Fruit fly (Drosophila melanogaster) whole organism, embryonic: ENCODE results near the gene CG17646.
A peak's percentile ranks its signal among the peaks of the same experiment; 100 is the strongest.

ENCODE experiments used
- Awh ChIP-seq: fragments of 200-800 bp; sonication (Bioruptor generic); IDR thresholded peaks from 2 replicates; pipeline ENCODE4, ENCODE4 v1.3.6; 2022; ENCODE audit warnings: missing biosample characterization, missing genetic modification characterization
- BEAF-32 ChIP-seq: fragments of 200-800 bp; sonication (Bioruptor generic); optimal IDR thresholded peaks from 3 replicates; lab custom pipeline; 2017; ENCODE audit warnings: missing biosample characterization, missing genetic modification characterization, mild to moderate bottlenecking, moderate library complexity, missing genetic modification reagents
- CG10267 ChIP-seq: fragments of 200-800 bp; sonication (Bioruptor generic); optimal IDR thresholded peaks from 2 replicates; lab custom pipeline; 2018; ENCODE audit warnings: missing biosample characterization, mild to moderate bottlenecking, missing genetic modification characterization, moderate library complexity
- CG10431 ChIP-seq: fragments of 200-800 bp; sonication (Bioruptor generic); optimal IDR thresholded peaks from 3 replicates; lab custom pipeline; 2018; ENCODE audit warnings: missing biosample characterization, mild to moderate bottlenecking, missing genetic modification characterization
- CG10543 ChIP-seq: fragments of 200-800 bp; sonication (Bioruptor generic); optimal IDR thresholded peaks from 3 replicates; lab custom pipeline; 2017; ENCODE audit warnings: missing biosample characterization, mild to moderate bottlenecking, missing genetic modification characterization, moderate library complexity
- CG10565 ChIP-seq: fragments of 200-800 bp; sonication (Bioruptor generic); optimal IDR thresholded peaks from 3 replicates; lab custom pipeline; 2016; ENCODE audit warnings: missing biosample characterization, mild to moderate bottlenecking, missing genetic modification characterization
- CG11504 ChIP-seq: fragments of 200-800 bp; sonication (Bioruptor generic); optimal IDR thresholded peaks from 3 replicates; lab custom pipeline; 2019; ENCODE audit warnings: missing biosample characterization, mild to moderate bottlenecking, missing genetic modification characterization, moderate library complexity
- CG11695 ChIP-seq: fragments of 200-800 bp; sonication (Bioruptor generic); IDR thresholded peaks from 3 replicates; pipeline ENCODE4 v1.3.6; 2022; ENCODE audit warnings: missing biosample characterization, missing genetic modification characterization
- CG13123 ChIP-seq: fragments of 200-800 bp; sonication (Bioruptor generic); optimal IDR thresholded peaks from 2 replicates; lab custom pipeline; 2016; ENCODE audit warnings: missing biosample characterization, missing genetic modification characterization
- CG13775 ChIP-seq: fragments of 200-800 bp; sonication (Bioruptor generic); optimal IDR thresholded peaks from 3 replicates; lab custom pipeline; 2017; ENCODE audit warnings: missing biosample characterization, mild to moderate bottlenecking, missing genetic modification characterization
- CG15011 ChIP-seq: fragments of 200-800 bp; sonication (Bioruptor generic); optimal IDR thresholded peaks from 3 replicates; lab custom pipeline; 2018; ENCODE audit warnings: missing biosample characterization, mild to moderate bottlenecking, missing genetic modification characterization
- CG16815 ChIP-seq: fragments of 200-800 bp; sonication (Bioruptor generic); optimal IDR thresholded peaks from 3 replicates; lab custom pipeline; 2017; ENCODE audit warnings: missing biosample characterization, mild to moderate bottlenecking, missing genetic modification characterization
- CG17568 ChIP-seq: fragments of 200-800 bp; sonication (Bioruptor generic); optimal IDR thresholded peaks from 2 replicates; lab custom pipeline; 2018; ENCODE audit warnings: missing biosample characterization, mild to moderate bottlenecking, missing genetic modification characterization, moderate library complexity
- CG18619 ChIP-seq: fragments of 200-800 bp; sonication (Bioruptor generic); optimal IDR thresholded peaks from 3 replicates; lab custom pipeline; 2017; ENCODE audit warnings: missing biosample characterization, mild to moderate bottlenecking, missing genetic modification characterization
- CG2129 ChIP-seq: fragments of 200-800 bp; sonication (Bioruptor generic); IDR thresholded peaks from 2 replicates; pipeline ENCODE4 v1.3.6; 2022; ENCODE audit warnings: missing biosample characterization, missing genetic modification characterization; ENCODE audit not compliant: partially characterized antibody
- CG31365 ChIP-seq: fragments of 200-800 bp; sonication (Bioruptor generic); optimal IDR thresholded peaks from 2 replicates; lab custom pipeline; 2018; ENCODE audit warnings: missing biosample characterization, mild to moderate bottlenecking, missing genetic modification characterization
- CG31441 ChIP-seq: fragments of 200-800 bp; sonication (Bioruptor generic); IDR thresholded peaks from 2 replicates; pipeline ENCODE4 v1.3.6; 2022; ENCODE audit warnings: missing biosample characterization, missing genetic modification characterization
- CG4730 ChIP-seq: fragments of 200-800 bp; sonication (Bioruptor generic); IDR thresholded peaks from 2 replicates; pipeline ENCODE4 v1.3.6; 2022; ENCODE audit warnings: missing biosample characterization, missing genetic modification characterization
- CG5180 ChIP-seq: fragments of 200-800 bp; sonication (Bioruptor generic); optimal IDR thresholded peaks from 3 replicates; lab custom pipeline; 2017; ENCODE audit warnings: missing biosample characterization, missing genetic modification characterization, mild to moderate bottlenecking, moderate library complexity, missing genetic modification reagents
- CG6791 ChIP-seq: fragments of 200-800 bp; sonication (Bioruptor generic); IDR thresholded peaks from 3 replicates; pipeline ENCODE4 v1.3.6; 2022; ENCODE audit warnings: missing biosample characterization, missing genetic modification characterization; ENCODE audit not compliant: partially characterized antibody
- CG7271 ChIP-seq: fragments of 200-800 bp; sonication (Bioruptor generic); optimal IDR thresholded peaks from 2 replicates; lab custom pipeline; 2018; ENCODE audit warnings: missing biosample characterization, mild to moderate bottlenecking, missing genetic modification characterization, moderate library complexity
- CG7963 ChIP-seq: fragments of 200-800 bp; sonication (Bioruptor generic); IDR thresholded peaks from 3 replicates; pipeline ENCODE4 v1.3.6; 2022; ENCODE audit warnings: missing biosample characterization, missing genetic modification characterization; ENCODE audit not compliant: partially characterized antibody
- CG8924 ChIP-seq: fragments of 200-800 bp; optimal IDR thresholded peaks from 3 replicates; lab custom pipeline; 2019; ENCODE audit warnings: missing biosample characterization, mild to moderate bottlenecking, missing genetic modification characterization, moderate library complexity
- CG9797 ChIP-seq: fragments of 200-800 bp; sonication (Bioruptor generic); optimal IDR thresholded peaks from 3 replicates; lab custom pipeline; 2018; ENCODE audit warnings: missing biosample characterization, mild to moderate bottlenecking, missing genetic modification characterization
- D19B ChIP-seq: fragments of 200-800 bp; sonication (Bioruptor generic); optimal IDR thresholded peaks from 2 replicates; lab custom pipeline; 2017; ENCODE audit warnings: missing biosample characterization, mild to moderate bottlenecking, missing genetic modification characterization
- Deaf1 ChIP-seq: fragments of 200-800 bp; optimal IDR thresholded peaks from 3 replicates; lab custom pipeline; 2019; ENCODE audit warnings: missing biosample characterization, mild to moderate bottlenecking, missing genetic modification characterization, moderate library complexity
- Dp ChIP-seq: fragments of 200-800 bp; sonication (Bioruptor generic); optimal IDR thresholded peaks from 2 replicates; lab custom pipeline; 2018; ENCODE audit warnings: missing biosample characterization, mild to moderate bottlenecking, missing genetic modification characterization, moderate library complexity
- Ets97D ChIP-seq: fragments of 200-800 bp; sonication (Bioruptor generic); optimal IDR thresholded peaks from 3 replicates; lab custom pipeline; 2016; ENCODE audit warnings: missing biosample characterization, missing genetic modification characterization
- GATAe ChIP-seq: fragments of 200-800 bp; sonication (Bioruptor generic); conservative IDR thresholded peaks from 2 replicates; pipeline ENCODE4 v1.3.6; 2022; ENCODE audit warnings: missing biosample characterization, missing genetic modification characterization
- Gug ChIP-seq: fragments of 200-800 bp; sonication (Bioruptor generic); IDR thresholded peaks from 4 replicates; pipeline ENCODE4 v1.3.6; 2022; ENCODE audit warnings: missing biosample characterization, missing genetic modification characterization
- MESR4 ChIP-seq: fragments of 200-800 bp; sonication (Bioruptor generic); optimal IDR thresholded peaks from 2 replicates; lab custom pipeline; 2018; ENCODE audit warnings: missing biosample characterization, mild to moderate bottlenecking, missing genetic modification characterization, moderate library complexity
- Med ChIP-seq: fragments of 200-800 bp; sonication (Bioruptor generic); peaks from one replicate; lab custom pipeline; 2016; ENCODE audit warnings: missing biosample characterization, missing genetic modification characterization, mild to moderate bottlenecking, inconsistent platforms, moderate library complexity
- Meics ChIP-seq: fragments of 200-800 bp; sonication (Bioruptor generic); optimal IDR thresholded peaks from 2 replicates; lab custom pipeline; 2017; ENCODE audit warnings: missing biosample characterization, mild to moderate bottlenecking, missing genetic modification characterization
- Myb ChIP-seq: fragments of 200-800 bp; sonication (Bioruptor generic); optimal IDR thresholded peaks from 2 replicates; lab custom pipeline; 2016; ENCODE audit warnings: missing biosample characterization, missing genetic modification characterization
- Six4 ChIP-seq: fragments of 200-800 bp; sonication (Bioruptor generic); optimal IDR thresholded peaks from 2 replicates; lab custom pipeline; 2016; ENCODE audit warnings: missing biosample characterization, missing genetic modification characterization
- Xrp1 ChIP-seq: fragments of 200-800 bp; sonication (Bioruptor generic); IDR thresholded peaks from 2 replicates; pipeline ENCODE4 v1.3.6; 2022; ENCODE audit warnings: missing biosample characterization, missing genetic modification characterization
- ara ChIP-seq: fragments of 200-800 bp; sonication (Bioruptor generic); IDR thresholded peaks from 2 replicates; pipeline ENCODE4 v1.3.6; 2022; ENCODE audit warnings: missing biosample characterization, missing genetic modification characterization
- az2 ChIP-seq: fragments of 200-800 bp; sonication (Bioruptor generic); optimal IDR thresholded peaks from 3 replicates; lab custom pipeline; 2016; ENCODE audit warnings: missing biosample characterization, missing genetic modification characterization
- bbx ChIP-seq: fragments of 200-800 bp; sonication (Bioruptor generic); IDR thresholded peaks from 2 replicates; pipeline ENCODE4 v1.3.6; 2022; ENCODE audit warnings: missing biosample characterization, missing genetic modification characterization; ENCODE audit not compliant: partially characterized antibody
- crol ChIP-seq: fragments of 200-800 bp; sonication (Bioruptor generic); IDR thresholded peaks from 2 replicates; pipeline ENCODE4 v1.3.6; 2022; ENCODE audit warnings: missing biosample characterization, missing genetic modification characterization
- emc ChIP-seq: fragments of 200-800 bp; sonication (Bioruptor generic); optimal IDR thresholded peaks from 2 replicates; lab custom pipeline; 2016; ENCODE audit warnings: missing biosample characterization, missing genetic modification characterization
- en ChIP-seq: fragments of 200-800 bp; sonication (Bioruptor generic); optimal IDR thresholded peaks from 2 replicates; lab custom pipeline; 2016; ENCODE audit warnings: missing biosample characterization, missing genetic modification characterization
- eyg ChIP-seq: fragments of 200-800 bp; sonication (Bioruptor generic); optimal IDR thresholded peaks from 3 replicates; lab custom pipeline; 2016; ENCODE audit warnings: missing biosample characterization, missing genetic modification characterization
- knrl ChIP-seq: fragments of 200-800 bp; sonication (Bioruptor generic); IDR thresholded peaks from 3 replicates; pipeline ENCODE4 v1.3.6; 2022; ENCODE audit warnings: missing biosample characterization, missing genetic modification characterization; ENCODE audit not compliant: partially characterized antibody
- p53 ChIP-seq: fragments of 200-800 bp; sonication (Bioruptor generic); optimal IDR thresholded peaks from 2 replicates; lab custom pipeline; 2016; ENCODE audit warnings: missing biosample characterization, missing genetic modification characterization
- rib ChIP-seq: fragments of 200-800 bp; sonication (Bioruptor generic); IDR thresholded peaks from 2 replicates; pipeline ENCODE4 v1.3.6; 2022; ENCODE audit warnings: missing biosample characterization, missing genetic modification characterization
- sc ChIP-seq, 3 experiments: fragments of >200 bp in 2 of 3; fragments of 200-800 bp in 1 of 3; sonication (Bioruptor generic) in 1 of 3; optimal IDR thresholded peaks; 2 replicates in 2 of 3; 3 replicates in 1 of 3; lab custom pipeline; 2017; ENCODE audit warnings: mild to moderate bottlenecking in 1 of 3, missing biosample characterization in 1 of 3, missing genetic modification characterization in 1 of 3, missing genetic modification reagents in 1 of 3
- sr ChIP-seq: fragments of 200-800 bp; sonication (Bioruptor generic); IDR thresholded peaks from 3 replicates; pipeline ENCODE4 v1.3.6; 2022; ENCODE audit warnings: missing biosample characterization, missing genetic modification characterization
- stc ChIP-seq: fragments of 200-800 bp; sonication (Bioruptor generic); IDR thresholded peaks from 2 replicates; pipeline ENCODE4 v1.3.6; 2022; ENCODE audit warnings: missing biosample characterization, missing genetic modification characterization
- stwl ChIP-seq: fragments of 200-800 bp; sonication (Bioruptor generic); optimal IDR thresholded peaks from 3 replicates; lab custom pipeline; 2018; ENCODE audit warnings: missing biosample characterization, mild to moderate bottlenecking, missing genetic modification characterization, moderate library complexity
- tap ChIP-seq: fragments of 200-800 bp; optimal IDR thresholded peaks from 3 replicates; lab custom pipeline; 2019; ENCODE audit warnings: missing biosample characterization, mild to moderate bottlenecking, missing genetic modification characterization, moderate library complexity

The CG17646 gene

DNA sequence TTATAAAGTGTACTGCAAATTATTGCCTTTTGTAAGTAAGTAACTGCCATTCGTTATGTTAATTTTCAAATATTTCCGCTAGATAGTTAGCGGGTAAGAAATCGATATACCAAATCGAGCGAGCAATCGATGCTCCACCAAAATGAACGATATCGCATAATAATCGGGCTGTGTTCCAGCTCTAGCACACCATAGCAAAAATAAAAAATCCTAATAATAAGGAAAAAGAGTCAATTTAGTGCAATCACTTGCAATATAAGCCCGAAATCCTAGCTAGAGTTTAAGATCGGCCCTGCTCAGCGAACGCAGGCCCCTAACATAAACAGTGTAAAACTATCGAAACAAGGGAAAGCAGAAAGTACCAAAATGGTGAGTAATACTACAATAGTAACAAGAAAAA, 27.6 kb upstream of the CG17646 start, which contains the start of gene cpb (continued):
- TF ChIP-seq Meics (no peak), CG13123 (GFP tag; lab: Kevin White, UChicago) (no peak), CG8924 (tag; lab: Kevin White, UChicago) (no peak), sc (optimal IDR thresholded peaks at IDR 0.05; lab: Kevin White, UChicago) (no peak), sc (GFP tag; optimal IDR thresholded peaks at IDR 0.05; lab: Kevin White, UChicago) (no peak), CG7963 (GFP tag; lab: Robert Waterston, UW) (peak; percentile 89), CG9797 (peak; percentile 1), BEAF-32 (GFP tag; lab: Kevin White, UChicago) (peak; percentile 82), Ets97D (GFP tag; lab: Kevin White, UChicago) (peak; percentile 6), CG10565 (GFP tag; lab: Kevin White, UChicago) (no peak), eyg (GFP tag; lab: Kevin White, UChicago) (no peak), Dp (GFP tag; lab: Kevin White, UChicago) (peak; percentile 86), knrl (peak; percentile 85), rib (GFP tag; lab: Robert Waterston, UW) (no peak), CG17568 (GFP tag; lab: Kevin White, UChicago) (no peak), sr (no peak), Med (GFP tag; lab: Kevin White, UChicago) (no peak), bbx (GFP tag; lab: Robert Waterston, UW) (peak; percentile 92), CG6791 (peak; percentile 94), CG2129 (peak; percentile 78), Awh (GFP tag; lab: Robert Waterston, UW) (no peak), stc (no peak), CG10543 (GFP tag; lab: Kevin White, UChicago) (no peak), CG16815 (GFP tag; lab: Kevin White, UChicago) (no peak), ara (GFP tag; lab: Robert Waterston, UW) (no peak), en (GFP tag; lab: Kevin White, UChicago) (no peak), emc (GFP tag; lab: Kevin White, UChicago) (no peak), CG31441 (GFP tag; lab: Robert Waterston, UW) (no peak), MESR4 (GFP tag; lab: Kevin White, UChicago) (peak; percentile 70), CG11695 (GFP tag; lab: Robert Waterston, UW) (no peak), CG11504 (tag; lab: Kevin White, UChicago) (no peak), tap (tag; lab: Kevin White, UChicago) (no peak), D19B (no peak), CG10431 (GFP tag; lab: Kevin White, UChicago) (no peak), CG15011 (no peak), Six4 (GFP tag; lab: Kevin White, UChicago) (no peak), CG10267 (peak; percentile 26), CG5180 (no peak), Deaf1 (no peak), CG13775 (GFP tag; lab: Kevin White, UChicago) (no peak), CG7271 (no peak), CG4730 (GFP tag; lab: Robert Waterston, UW) (no peak), Gug (no peak), CG31365 (tag; lab: Kevin White, UChicago) (no peak), az2 (GFP tag; lab: Kevin White, UChicago) (no peak), crol (no peak), stwl (tag; lab: Kevin White, UChicago) (peak; percentile 61), p53 (no peak), GATAe (no peak), CG18619 (no peak), Myb (GFP tag; lab: Kevin White, UChicago) (peak; percentile 88), Xrp1 (GFP tag; lab: Robert Waterston, UW) (no peak)
